Fruit fly (Drosophila melanogaster) whole organism, pupa: ENCODE measurements around the gene Cpr64Ab.

Experiments
- CG14655 ChIP-seq: fragments of 200-800 bp; sonication (Bioruptor generic); optimal IDR thresholded peaks from 3 replicates; lab custom pipeline; 2017; ENCODE audit warnings: mild to moderate bottlenecking, missing biosample characterization, missing genetic modification reagents, missing genetic modification characterization
- CG15710 ChIP-seq: fragments of 200-800 bp; sonication (Bioruptor generic); optimal IDR thresholded peaks from 2 replicates; lab custom pipeline; 2018; ENCODE audit warnings: missing biosample characterization, mild to moderate bottlenecking, missing genetic modification characterization, moderate library complexity
- CG17806 ChIP-seq: fragments of 200-800 bp; sonication (Bioruptor generic); optimal IDR thresholded peaks from 2 replicates; lab custom pipeline; 2018; ENCODE audit warnings: missing biosample characterization, mild to moderate bottlenecking, missing genetic modification characterization, moderate library complexity
- CG34367 ChIP-seq: fragments of 200-800 bp; sonication (Bioruptor generic); optimal IDR thresholded peaks from 2 replicates; lab custom pipeline; 2018; ENCODE audit warnings: missing biosample characterization, mild to moderate bottlenecking, missing genetic modification characterization
- CG4496 ChIP-seq: fragments of 200-800 bp; sonication (Bioruptor generic); IDR thresholded peaks from 3 replicates; pipeline ENCODE4 v1.3.6; 2022; ENCODE audit warnings: missing biosample characterization, missing genetic modification characterization
- CG8159 ChIP-seq: fragments of 200-800 bp; sonication (Bioruptor generic); optimal IDR thresholded peaks from 3 replicates; lab custom pipeline; 2018; ENCODE audit warnings: missing biosample characterization, mild to moderate bottlenecking, missing genetic modification characterization, moderate library complexity
- D1 ChIP-seq: fragments of 200-800 bp; sonication (Bioruptor generic); optimal IDR thresholded peaks from 2 replicates; lab custom pipeline; 2018; ENCODE audit warnings: missing biosample characterization, mild to moderate bottlenecking, missing genetic modification characterization, moderate library complexity
- EcR ChIP-seq: fragments of 200-800 bp; sonication (Bioruptor generic); optimal IDR thresholded peaks from 3 replicates; lab custom pipeline; 2019; ENCODE audit warnings: missing biosample characterization, missing genetic modification characterization, mild to moderate bottlenecking, moderate library complexity, missing genetic modification reagents
- Pif1B ChIP-seq: fragments of 200-800 bp; sonication (Bioruptor generic); optimal IDR thresholded peaks from 3 replicates; lab custom pipeline; 2016; ENCODE audit warnings: missing biosample characterization, missing genetic modification characterization
- Snoo ChIP-seq: fragments of 200-800 bp; sonication (Bioruptor generic); optimal IDR thresholded peaks from 3 replicates; lab custom pipeline; 2017; ENCODE audit warnings: missing biosample characterization, mild to moderate bottlenecking, missing genetic modification characterization, inconsistent platforms
- fd96Ca ChIP-seq: fragments of 200-800 bp; sonication (Bioruptor generic); IDR thresholded peaks from 3 replicates; pipeline ENCODE4 v1.3.6; 2022; ENCODE audit warnings: missing biosample characterization, missing genetic modification characterization
- gl ChIP-seq: fragments of 200-800 bp; sonication (Bioruptor generic); optimal IDR thresholded peaks from 2 replicates; lab custom pipeline; 2018; ENCODE audit warnings: missing biosample characterization, mild to moderate bottlenecking, missing genetic modification characterization
- rn ChIP-seq: fragments of 200-800 bp; sonication (Bioruptor generic); IDR thresholded peaks from 2 replicates; pipeline ENCODE4 v1.3.6; 2022; ENCODE audit warnings: missing biosample characterization, missing genetic modification characterization

DNA sequence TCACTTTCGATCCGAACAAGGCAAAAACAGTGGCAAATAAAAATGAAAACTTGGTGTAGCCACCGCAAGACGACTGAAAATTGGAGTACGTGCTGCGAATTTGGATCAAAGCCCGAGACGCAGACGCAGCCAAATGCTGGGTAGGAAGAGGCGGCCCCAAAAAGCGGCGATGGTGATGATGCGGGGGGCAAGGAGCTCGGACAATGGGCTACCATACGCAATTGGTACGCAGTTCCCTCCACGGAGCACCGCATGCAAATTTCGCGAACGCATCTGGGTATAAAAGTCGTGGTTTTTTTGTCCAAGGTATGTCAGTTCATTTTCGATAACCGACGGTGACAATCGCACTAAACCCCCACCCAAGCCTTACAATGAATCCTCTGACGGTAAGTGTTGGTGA lies 3.7 kb upstream of the Cpr64Ab start, which contains the start of gene Cpr64Ad:
- TF ChIP-seq gl, result no peak
- no peak for TF ChIP-seq CG14655 (GFP tag; lab: Kevin White, UChicago)
- TF ChIP-seq CG15710 (tag; lab: Kevin White, UChicago), result no peak
- TF ChIP-seq Pif1B (GFP tag; lab: Kevin White, UChicago), result no peak
- no peak for TF ChIP-seq CG17806 (tag; lab: Kevin White, UChicago)
- no peak for TF ChIP-seq Snoo (tag; lab: Kevin White, UChicago)
- no peak for TF ChIP-seq CG34367 (tag; lab: Kevin White, UChicago)
- no peak for TF ChIP-seq fd96Ca (GFP tag; lab: Robert Waterston, UW)
- no peak for TF ChIP-seq rn (GFP tag; lab: Robert Waterston, UW)
- TF ChIP-seq EcR, result no peak
- no peak for TF ChIP-seq D1
- no peak for TF ChIP-seq CG8159 (tag; lab: Kevin White, UChicago)
- no peak for TF ChIP-seq CG4496 (GFP tag; lab: Robert Waterston, UW)
